Worm (Caenorhabditis elegans) whole organism, late embryonic: ENCODE measurements around the gene K06H7.7.

Experiments used
- ama-1 ChIP-seq: fragments of 150-350 bp; optimal IDR thresholded peaks from 2 replicates; lab custom pipeline; 2014
- ceh-48 ChIP-seq: sonication (generic microtip); optimal IDR thresholded peaks from 2 replicates; lab custom pipeline; 2016; ENCODE audit warnings: missing genetic modification characterization, inconsistent platforms, missing compliant biosample characterization
- ztf-16 ChIP-seq: sonication (generic microtip); optimal IDR thresholded peaks from 2 replicates; lab custom pipeline; 2017; ENCODE audit warnings: missing genetic modification characterization, missing compliant biosample characterization

DNA sequence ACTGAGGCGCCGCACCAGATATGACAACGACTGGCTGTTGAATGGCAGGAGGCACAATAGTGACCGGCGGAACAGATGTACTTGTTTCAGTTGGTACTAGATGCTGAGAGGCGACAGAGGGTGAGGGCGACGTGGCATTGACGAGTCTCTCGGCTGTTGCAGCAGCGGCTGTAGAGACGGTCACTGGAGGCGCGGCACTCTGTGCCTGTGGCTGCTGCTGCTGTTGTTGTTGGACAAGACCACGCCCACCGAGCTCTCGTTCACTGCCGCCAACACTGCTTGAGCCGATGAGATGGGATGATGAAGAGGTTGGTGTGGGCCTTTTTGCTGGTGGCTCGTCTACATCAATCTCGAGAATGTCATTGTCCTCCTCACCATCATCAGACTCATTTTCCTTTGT, 31.9 kb upstream of the K06H7.7 start:
- no peak for TF ChIP-seq ceh-48 (tag; lab: Kevin White, UChicago)
- no peak for TF ChIP-seq ama-1 (lab: Kevin White, UChicago)
- TF ChIP-seq ztf-16 (tag; lab: Kevin White, UChicago): no peak
